Fruit fly (Drosophila melanogaster): ENCODE results near the gene Cpr92F.
A peak's percentile ranks its signal among the peaks of the same experiment; 100 is the strongest.

Cpr92F gene

dm6 chr3R:20634674-20635594, 34.4 kb upstream of the Cpr92F start, which contains the start of the genes Pi3K92E and Lrrk (continued):
- TF ChIP-seq cas (GFP tag; IDR thresholded peaks at IDR 0.05) (no peak), CG7271 (tag; optimal IDR thresholded peaks at IDR 0.05) (peak; percentile 14), odd (GFP tag; optimal IDR thresholded peaks at IDR 0.05) (no peak), C15 (GFP tag; IDR thresholded peaks at IDR 0.05) (no peak), CG32532 (GFP tag; IDR thresholded peaks at IDR 0.05) (peak; percentile 28; the same call in 1 of the 2 replicates), HLH3B (GFP tag; IDR thresholded peaks at IDR 0.05) (no peak), CG30020 (tag; optimal IDR thresholded peaks at IDR 0.05) (peak; percentile 53), nmo (GFP tag; optimal IDR thresholded peaks at IDR 0.05) (peak; percentile 19), CG15514 (GFP tag; optimal IDR thresholded peaks at IDR 0.05) (peak; percentile 14), vnd (GFP tag; IDR thresholded peaks at IDR 0.05; ENCODE audit: partially characterized antibody) (peak; percentile 73), Neu2 (GFP tag; optimal IDR thresholded peaks at IDR 0.05; ENCODE audit: borderline replicate concordance) (peak; percentile 79), TFAM (GFP tag; optimal IDR thresholded peaks at IDR 0.05) (no peak), HHEX (GFP tag; optimal IDR thresholded peaks at IDR 0.05) (peak; percentile 1), CG14710 (tag; optimal IDR thresholded peaks at IDR 0.05) (peak; percentile 29), CG4404 (GFP tag; IDR thresholded peaks at IDR 0.05) (no peak), CG11560 (tag; IDR thresholded peaks at IDR 0.05) (peak; percentile 88), abd-A (tag; optimal IDR thresholded peaks at IDR 0.05) (no peak), Vsx1 (GFP tag; optimal IDR thresholded peaks at IDR 0.05) (no peak), CG4707 (GFP tag; optimal IDR thresholded peaks at IDR 0.05) (peak; percentile 22), zen2 (GFP tag; IDR thresholded peaks at IDR 0.05; ENCODE audit: partially characterized antibody) (peak; percentile 78; the same call in 2 of the 3 replicates), Asciz (GFP tag; optimal IDR thresholded peaks at IDR 0.05) (no peak), jumu (GFP tag; optimal IDR thresholded peaks at IDR 0.05) (no peak), wek (GFP tag; optimal IDR thresholded peaks at IDR 0.05) (peak; percentile 38), CG11093 (GFP tag; IDR thresholded peaks at IDR 0.05) (no peak), ato (GFP tag; IDR thresholded peaks at IDR 0.05; ENCODE audit: partially characterized antibody) (peak; percentile 57; the same call in 1 of the 2 replicates), CG14860 (GFP tag; IDR thresholded peaks at IDR 0.05; ENCODE audit: partially characterized antibody) (peak; percentile 85), Hmr (GFP tag; optimal IDR thresholded peaks at IDR 0.05) (no peak), CG11696 (GFP tag; IDR thresholded peaks at IDR 0.05) (0 out of 2 replicates have a peak, but pooled peaks have one; percentile 16), H2.0 (GFP tag; IDR thresholded peaks at IDR 0.05) (0 out of 2 replicates have a peak, but pooled peaks have one; percentile 14), ken (GFP tag; IDR thresholded peaks at IDR 0.05) (no peak), sens (GFP tag) (peak; percentile 57), hbn (GFP tag; IDR thresholded peaks at IDR 0.05; ENCODE audit: partially characterized antibody) (peak; percentile 64), prd (optimal IDR thresholded peaks at IDR 0.05) (no peak), prd (GFP tag; IDR thresholded peaks at IDR 0.05) (peak; percentile 35; the same call in 1 of the 3 replicates), CG18599 (GFP tag; optimal IDR thresholded peaks at IDR 0.05) (no peak), bab2 (GFP tag; optimal IDR thresholded peaks at IDR 0.05) (no peak), CG31365 (tag; optimal IDR thresholded peaks at IDR 0.05) (peak; percentile 71), CG15696 (tag; optimal IDR thresholded peaks at IDR 0.05) (peak; percentile 25), fu2 (GFP tag; optimal IDR thresholded peaks at IDR 0.05) (no peak), CG3847 (GFP tag; IDR thresholded peaks at IDR 0.05) (no peak), hb (GFP tag; IDR thresholded peaks at IDR 0.05; ENCODE audit: partially characterized antibody) (peak; percentile 90), Fer3 (tag; optimal IDR thresholded peaks at IDR 0.05) (no peak), row (GFP tag; IDR thresholded peaks at IDR 0.05) (peak; percentile 54; the same call in 2 of the 3 replicates), CG13123 (GFP tag; optimal IDR thresholded peaks at IDR 0.05) (no peak), HLH4C (GFP tag; IDR thresholded peaks at IDR 0.05; ENCODE audit: partially characterized antibody) (peak; percentile 91), CoRest (tag; optimal IDR thresholded peaks at IDR 0.05) (peak; percentile 62), CG1024 (GFP tag; IDR thresholded peaks at IDR 0.05) (peak; percentile 17; the same call in 1 of the 2 replicates)
